Worm (Caenorhabditis elegans) whole organism, late embryonic: Measurements from ENCODE around the gene F54D5.2.

Source experiments
- ceh-22 ChIP-seq: sonication (generic microtip); optimal IDR thresholded peaks from 2 replicates; lab custom pipeline; 2017; ENCODE audit warnings: missing biosample characterization, missing genetic modification characterization
- ceh-31 ChIP-seq: sonication (generic microtip); optimal IDR thresholded peaks from 2 replicates; lab custom pipeline; 2016; ENCODE audit warnings: missing genetic modification characterization, missing compliant biosample characterization
- ceh-9 ChIP-seq: sonication (generic microtip); optimal IDR thresholded peaks from 2 replicates; lab custom pipeline; 2016; ENCODE audit warnings: mild to moderate bottlenecking, missing genetic modification characterization, inconsistent platforms, missing compliant biosample characterization
- dve-1 ChIP-seq: sonication (generic microtip); optimal IDR thresholded peaks from 2 replicates; lab custom pipeline; 2017; ENCODE audit warnings: antibody characterized with exemption, mild to moderate bottlenecking, missing genetic modification characterization, missing compliant biosample characterization
- elt-4 ChIP-seq: sonication (generic microtip); optimal IDR thresholded peaks from 2 replicates; lab custom pipeline; 2016; ENCODE audit warnings: missing genetic modification characterization, missing compliant biosample characterization
- ets-4 ChIP-seq: sonication (generic microtip); optimal IDR thresholded peaks from 2 replicates; lab custom pipeline; 2016; ENCODE audit warnings: missing genetic modification characterization, missing compliant biosample characterization
- fkh-10 ChIP-seq: fragments of 150-350 bp; optimal IDR thresholded peaks from 2 replicates; lab custom pipeline; 2014; ENCODE audit warnings: missing biosample characterization, missing genetic modification reagents, missing genetic modification characterization
- lin-11 ChIP-seq: fragments of 200-800 bp; sonication (Bioruptor generic); optimal IDR thresholded peaks from 2 replicates; lab custom pipeline; 2018; ENCODE audit warnings: mild to moderate bottlenecking, missing genetic modification characterization, missing compliant biosample characterization
- nhr-232 ChIP-seq: sonication (generic microtip); optimal IDR thresholded peaks from 2 replicates; lab custom pipeline; 2016; ENCODE audit warnings: missing genetic modification characterization, missing compliant biosample characterization
- ref-2 ChIP-seq: sonication (generic microtip); optimal IDR thresholded peaks from 2 replicates; lab custom pipeline; 2016; ENCODE audit warnings: missing genetic modification characterization, missing compliant biosample characterization
- rnt-1 ChIP-seq: sonication (generic microtip); optimal IDR thresholded peaks from 2 replicates; lab custom pipeline; 2016; ENCODE audit warnings: missing genetic modification characterization, missing compliant biosample characterization
- tbx-2 ChIP-seq: sonication (generic microtip); optimal IDR thresholded peaks from 2 replicates; lab custom pipeline; 2016; ENCODE audit warnings: missing genetic modification characterization, missing compliant biosample characterization
- ttx-3 ChIP-seq: sonication (generic microtip); optimal IDR thresholded peaks from 2 replicates; lab custom pipeline; 2016; ENCODE audit warnings: missing genetic modification reagents, missing genetic modification characterization, missing compliant biosample characterization

ce11 chrII:11535429-11535828 is 37.6 kb upstream of the F54D5.2 start:
- no peak for TF ChIP-seq rnt-1 (tag; lab: Kevin White, UChicago)
- TF ChIP-seq elt-4 (tag; lab: Kevin White, UChicago) = no peak
- no peak for TF ChIP-seq fkh-10 (GFP tag; lab: Kevin White, UChicago)
- TF ChIP-seq nhr-232 (tag; lab: Kevin White, UChicago) = no peak
- peak; percentile 68 for TF ChIP-seq ref-2 (tag; lab: Kevin White, UChicago)
- no peak for TF ChIP-seq ceh-22
- no peak for TF ChIP-seq dve-1 (tag; lab: Kevin White, UChicago)
- TF ChIP-seq tbx-2 = peak; percentile 48
- TF ChIP-seq ceh-9 (tag; lab: Kevin White, UChicago) = no peak
- peak; percentile 42 for TF ChIP-seq ceh-31 (tag; lab: Kevin White, UChicago)
- no peak for TF ChIP-seq ttx-3 (tag; lab: Kevin White, UChicago)
- TF ChIP-seq ets-4 (tag; lab: Kevin White, UChicago) = no peak
- no peak for TF ChIP-seq lin-11 (tag; lab: Kevin White, UChicago)
